Fruit fly (Drosophila melanogaster): ENCODE results near the gene CG1958.

The CG1958 gene

dm6 chrX:7227311-7227710 is 39.4 kb upstream of the CG1958 start (continued):
- TF ChIP-seq Drgx (GFP tag; IDR thresholded peaks at IDR 0.05) (no peak), tin (GFP tag; optimal IDR thresholded peaks at IDR 0.05) (no peak), sob (GFP tag; IDR thresholded peaks at IDR 0.05) (no peak), ATbp (GFP tag; optimal IDR thresholded peaks at IDR 0.05) (peak; percentile 64), CG2202 (tag; optimal IDR thresholded peaks at IDR 0.05) (peak; percentile 6), CG10654 (GFP tag; optimal IDR thresholded peaks at IDR 0.05) (no peak), gce (GFP tag; IDR thresholded peaks at IDR 0.05) (0 out of 3 replicates have a peak, but pooled peaks have one; percentile 11), tgo (GFP tag; IDR thresholded peaks at IDR 0.05) (no peak), Mrtf (GFP tag; IDR thresholded peaks at IDR 0.05) (no peak), bowl (GFP tag; IDR thresholded peaks at IDR 0.05) (no peak), CG12071 (GFP tag; optimal IDR thresholded peaks at IDR 0.05) (peak; percentile 22), fu2 (GFP tag; optimal IDR thresholded peaks at IDR 0.05) (no peak), CG33557 (GFP tag; optimal IDR thresholded peaks at IDR 0.05) (peak; percentile 36), CG7963 (GFP tag; IDR thresholded peaks at IDR 0.05; ENCODE audit: partially characterized antibody) (no peak), vnd (GFP tag; IDR thresholded peaks at IDR 0.05; ENCODE audit: partially characterized antibody) (no peak), Poxn (GFP tag; IDR thresholded peaks at IDR 0.05) (no peak), gcm (GFP tag; optimal IDR thresholded peaks at IDR 0.05) (no peak), CG17568 (GFP tag; optimal IDR thresholded peaks at IDR 0.05) (no peak), her (GFP tag; optimal IDR thresholded peaks at IDR 0.05) (no peak), CkIIα-i1 (GFP tag; IDR thresholded peaks at IDR 0.05) (no peak), CG32772 (GFP tag; IDR thresholded peaks at IDR 0.05) (no peak), lmd (GFP tag; IDR thresholded peaks at IDR 0.05) (no peak), hth (optimal IDR thresholded peaks at IDR 0.05) (no peak), psq (GFP tag; optimal IDR thresholded peaks at IDR 0.05) (no peak), chif (GFP tag; optimal IDR thresholded peaks at IDR 0.05) (no peak), Bgb (GFP tag; IDR thresholded peaks at IDR 0.05; ENCODE audit: partially characterized antibody) (no peak), CG12744 (GFP tag; optimal IDR thresholded peaks at IDR 0.05) (no peak), abd-A (tag; optimal IDR thresholded peaks at IDR 0.05) (no peak), Ssrp (tag; optimal IDR thresholded peaks at IDR 0.05) (no peak), Lpt (GFP tag; optimal IDR thresholded peaks at IDR 0.05) (no peak), CG7372 (GFP tag; IDR thresholded peaks at IDR 0.05) (no peak), CG9727 (GFP tag; optimal IDR thresholded peaks at IDR 0.05) (no peak), CG7928 (GFP tag; optimal IDR thresholded peaks at IDR 0.05) (no peak), sens (GFP tag) (peak; percentile 76), CG18599 (GFP tag; optimal IDR thresholded peaks at IDR 0.05) (peak; percentile 37), sc (optimal IDR thresholded peaks at IDR 0.05) (no peak), sc (GFP tag; optimal IDR thresholded peaks at IDR 0.05) (no peak), TFAM (GFP tag; optimal IDR thresholded peaks at IDR 0.05) (no peak), mam (GFP tag; optimal IDR thresholded peaks at IDR 0.05) (no peak), chm (GFP tag; IDR thresholded peaks at IDR 0.05) (no peak), Meics (GFP tag; optimal IDR thresholded peaks at IDR 0.05) (no peak), CG11504 (tag; optimal IDR thresholded peaks at IDR 0.05) (no peak), bigmax (GFP tag; optimal IDR thresholded peaks at IDR 0.05) (no peak), CG31224 (GFP tag; IDR thresholded peaks at IDR 0.05) (no peak), az2 (GFP tag; optimal IDR thresholded peaks at IDR 0.05) (no peak), CG8924 (tag; optimal IDR thresholded peaks at IDR 0.05) (no peak), tll (GFP tag; optimal IDR thresholded peaks at IDR 0.05) (peak in 1 of 2 experiments; percentile 20), ftz-f1 (GFP tag; optimal IDR thresholded peaks at IDR 0.05) (no peak), jumu (GFP tag; optimal IDR thresholded peaks at IDR 0.05) (no peak), CG16813 (GFP tag; IDR thresholded peaks at IDR 0.05; ENCODE audit: partially characterized antibody) (no peak), Bteb2 (GFP tag; optimal IDR thresholded peaks at IDR 0.05) (no peak), CG43689 (GFP tag; IDR thresholded peaks at IDR 0.05) (no peak), ase (GFP tag; IDR thresholded peaks at IDR 0.05) (no peak)

Measured in whole organism, embryonic.